Fruit fly (Drosophila melanogaster) whole organism, embryonic: ENCODE results near the gene CG13377.

Experiments
- Atf3 ChIP-seq: fragments of 200-800 bp; sonication (Bioruptor generic); optimal IDR thresholded peaks from 3 replicates; lab custom pipeline; 2016; ENCODE audit warnings: missing biosample characterization, missing genetic modification characterization
- CG10654 ChIP-seq: fragments of 200-800 bp; sonication (Bioruptor generic); optimal IDR thresholded peaks from 2 replicates; lab custom pipeline; 2016; ENCODE audit warnings: missing biosample characterization, missing genetic modification characterization
- CG11247 ChIP-seq: fragments of 200-800 bp; sonication (Bioruptor generic); IDR thresholded peaks from 2 replicates; pipeline ENCODE4 v1.3.6; 2022; ENCODE audit warnings: missing biosample characterization, missing genetic modification characterization
- CG11695 ChIP-seq: fragments of 200-800 bp; sonication (Bioruptor generic); IDR thresholded peaks from 3 replicates; pipeline ENCODE4 v1.3.6; 2022; ENCODE audit warnings: missing biosample characterization, missing genetic modification characterization
- CG12236 ChIP-seq: fragments of 200-800 bp; sonication (Bioruptor generic); optimal IDR thresholded peaks from 2 replicates; lab custom pipeline; 2016; ENCODE audit warnings: missing biosample characterization, missing genetic modification characterization
- CG12299 ChIP-seq: fragments of 200-800 bp; sonication (Bioruptor generic); optimal IDR thresholded peaks from 2 replicates; lab custom pipeline; 2018; ENCODE audit warnings: missing biosample characterization, mild to moderate bottlenecking, missing genetic modification characterization
- CG14441 ChIP-seq: fragments of 200-800 bp; sonication (Bioruptor generic); IDR thresholded peaks from 2 replicates; pipeline ENCODE4 v1.3.6; 2022; ENCODE audit warnings: missing biosample characterization, missing genetic modification characterization
- CG15479 ChIP-seq: fragments of 200-800 bp; sonication (Bioruptor generic); optimal IDR thresholded peaks from 3 replicates; lab custom pipeline; 2019; ENCODE audit warnings: missing biosample characterization, mild to moderate bottlenecking, missing genetic modification characterization, moderate library complexity
- CG16863 ChIP-seq: fragments of 200-800 bp; sonication (Bioruptor generic); optimal IDR thresholded peaks from 3 replicates; lab custom pipeline; 2016; ENCODE audit warnings: missing biosample characterization, missing genetic modification characterization
- CG1792 ChIP-seq: fragments of 200-800 bp; sonication (Bioruptor generic); optimal IDR thresholded peaks from 2 replicates; lab custom pipeline; 2016; ENCODE audit warnings: missing biosample characterization, missing genetic modification characterization
- CG18011 ChIP-seq: fragments of 200-800 bp; sonication (Bioruptor generic); optimal IDR thresholded peaks from 2 replicates; lab custom pipeline; 2017; ENCODE audit warnings: missing biosample characterization, missing genetic modification characterization, mild to moderate bottlenecking, moderate library complexity, missing genotype
- CG2120 ChIP-seq: fragments of 200-800 bp; sonication (Bioruptor generic); optimal IDR thresholded peaks from 3 replicates; lab custom pipeline; 2016; ENCODE audit warnings: missing biosample characterization, missing genetic modification characterization
- CG30020 ChIP-seq: fragments of 200-800 bp; optimal IDR thresholded peaks from 2 replicates; lab custom pipeline; 2019; ENCODE audit warnings: missing biosample characterization, mild to moderate bottlenecking, missing genetic modification characterization, moderate library complexity
- CG31388 ChIP-seq: fragments of 200-800 bp; sonication (Bioruptor generic); optimal IDR thresholded peaks from 2 replicates; lab custom pipeline; 2016; ENCODE audit warnings: missing biosample characterization, missing genetic modification characterization
- CG3163 ChIP-seq: fragments of 200-800 bp; sonication (Bioruptor generic); optimal IDR thresholded peaks from 3 replicates; lab custom pipeline; 2016; ENCODE audit warnings: missing biosample characterization, missing genetic modification characterization
- CG33557 ChIP-seq: fragments of 200-800 bp; sonication (Bioruptor generic); optimal IDR thresholded peaks from 2 replicates; lab custom pipeline; 2019; ENCODE audit warnings: missing biosample characterization, mild to moderate bottlenecking, missing genetic modification characterization, moderate library complexity
- CG8281 ChIP-seq: fragments of 200-800 bp; sonication (Bioruptor generic); optimal IDR thresholded peaks from 2 replicates; lab custom pipeline; 2018; ENCODE audit warnings: missing biosample characterization, mild to moderate bottlenecking, missing genetic modification characterization, moderate library complexity
- CG9727 ChIP-seq: fragments of 200-800 bp; sonication (Bioruptor generic); optimal IDR thresholded peaks from 3 replicates; lab custom pipeline; 2017; ENCODE audit warnings: missing biosample characterization, mild to moderate bottlenecking, missing genetic modification characterization
- Camta ChIP-seq: fragments of 200-800 bp; sonication (Bioruptor generic); optimal IDR thresholded peaks from 2 replicates; lab custom pipeline; 2016; ENCODE audit warnings: missing biosample characterization, missing genetic modification characterization
- D19A ChIP-seq: fragments of 200-800 bp; optimal IDR thresholded peaks from 3 replicates; lab custom pipeline; 2019; ENCODE audit warnings: missing biosample characterization, mild to moderate bottlenecking, missing genetic modification characterization, moderate library complexity
- Dad ChIP-seq: fragments of 200-800 bp; sonication (Bioruptor generic); optimal IDR thresholded peaks from 3 replicates; lab custom pipeline; 2016; ENCODE audit warnings: missing biosample characterization, missing genetic modification characterization
- Dll ChIP-seq: fragments of 200-800 bp; sonication (Bioruptor generic); IDR thresholded peaks from 4 replicates; pipeline ENCODE4 v1.3.6; 2022; ENCODE audit warnings: missing biosample characterization, missing genetic modification characterization; ENCODE audit not compliant: partially characterized antibody
- Doc2 ChIP-seq: fragments of 200-800 bp; sonication (Bioruptor generic); IDR thresholded peaks from 2 replicates; pipeline ENCODE4 v1.3.6; 2022; ENCODE audit warnings: missing biosample characterization, missing genetic modification characterization
- E2f1 ChIP-seq: fragments of 200-800 bp; sonication (Bioruptor generic); IDR thresholded peaks from 2 replicates; pipeline ENCODE4 v1.3.6; 2022; ENCODE audit warnings: missing biosample characterization, missing genetic modification characterization
- ERR ChIP-seq: fragments of 200-800 bp; sonication (Bioruptor generic); optimal IDR thresholded peaks from 2 replicates; lab custom pipeline; 2016; ENCODE audit warnings: missing biosample characterization, missing genetic modification characterization
- H2.0 ChIP-seq: fragments of 200-800 bp; sonication (Bioruptor generic); IDR thresholded peaks from 2 replicates; pipeline ENCODE4 v1.3.6; 2022; ENCODE audit warnings: missing biosample characterization, missing genetic modification characterization
- HLH4C ChIP-seq: fragments of 200-800 bp; sonication (Bioruptor generic); IDR thresholded peaks from 3 replicates; pipeline ENCODE4 v1.3.6; 2022; ENCODE audit warnings: missing biosample characterization, missing genetic modification characterization; ENCODE audit not compliant: partially characterized antibody
- Hr39 ChIP-seq: fragments of >200 bp; optimal IDR thresholded peaks from 2 replicates; lab custom pipeline; 2017
- Hsf ChIP-seq: fragments of 200-800 bp; sonication (Bioruptor generic); optimal IDR thresholded peaks from 3 replicates; lab custom pipeline; 2016; ENCODE audit warnings: missing biosample characterization, missing genetic modification characterization
- Kr ChIP-seq: fragments of 200-800 bp; sonication (Bioruptor generic); optimal IDR thresholded peaks from 2 replicates; lab custom pipeline; 2017; ENCODE audit warnings: missing biosample characterization, mild to moderate bottlenecking, missing genetic modification characterization
- Oli ChIP-seq: fragments of 200-800 bp; sonication (Bioruptor generic); optimal IDR thresholded peaks from 2 replicates; lab custom pipeline; 2018; ENCODE audit warnings: missing biosample characterization, mild to moderate bottlenecking, missing genetic modification characterization, moderate library complexity
- Ssrp ChIP-seq: fragments of 200-800 bp; sonication (Bioruptor generic); optimal IDR thresholded peaks from 2 replicates; lab custom pipeline; 2018; ENCODE audit warnings: missing biosample characterization, mild to moderate bottlenecking, missing genetic modification characterization, moderate library complexity
- TFAM ChIP-seq: fragments of 200-800 bp; sonication (Bioruptor generic); optimal IDR thresholded peaks from 2 replicates; lab custom pipeline; 2017; ENCODE audit warnings: missing biosample characterization, missing genetic modification characterization, inconsistent platforms
- Vsx1 ChIP-seq: fragments of 200-800 bp; sonication (Bioruptor generic); optimal IDR thresholded peaks from 2 replicates; lab custom pipeline; 2017; ENCODE audit warnings: missing biosample characterization, mild to moderate bottlenecking, missing genetic modification characterization, missing genetic modification reagents
- bab2 ChIP-seq: fragments of 200-800 bp; sonication (Bioruptor generic); optimal IDR thresholded peaks from 2 replicates; lab custom pipeline; 2016; ENCODE audit warnings: missing biosample characterization, missing genetic modification characterization
- br ChIP-seq: fragments of >200 bp; optimal IDR thresholded peaks from 2 replicates; lab custom pipeline; 2017
- cg ChIP-seq: fragments of 200-800 bp; sonication (Bioruptor generic); optimal IDR thresholded peaks from 3 replicates; lab custom pipeline; 2019; ENCODE audit warnings: missing biosample characterization, mild to moderate bottlenecking, missing genetic modification characterization, moderate library complexity
- crc ChIP-seq: fragments of 200-800 bp; sonication (Bioruptor generic); optimal IDR thresholded peaks from 2 replicates; lab custom pipeline; 2016; ENCODE audit warnings: missing biosample characterization, missing genetic modification characterization
- ftz-f1 ChIP-seq: fragments of 200-800 bp; sonication (Bioruptor generic); optimal IDR thresholded peaks from 2 replicates; lab custom pipeline; 2016; ENCODE audit warnings: missing biosample characterization, missing genetic modification characterization
- gsb-n ChIP-seq: fragments of 200-800 bp; sonication (Bioruptor generic); optimal IDR thresholded peaks from 3 replicates; lab custom pipeline; 2018; ENCODE audit warnings: missing biosample characterization, mild to moderate bottlenecking, missing genetic modification characterization
- klu ChIP-seq: fragments of 200-800 bp; sonication (Bioruptor generic); IDR thresholded peaks from 2 replicates; pipeline ENCODE4 v1.3.6; 2022; ENCODE audit warnings: missing biosample characterization, missing genetic modification characterization
- lilli ChIP-seq: fragments of 200-800 bp; sonication (Bioruptor generic); optimal IDR thresholded peaks from 3 replicates; lab custom pipeline; 2016; ENCODE audit warnings: missing biosample characterization, missing genetic modification characterization
- nau ChIP-seq: fragments of 200-800 bp; sonication (Bioruptor generic); optimal IDR thresholded peaks from 3 replicates; lab custom pipeline; 2017; ENCODE audit warnings: missing biosample characterization, mild to moderate bottlenecking, missing genetic modification characterization, missing genetic modification reagents
- p53 ChIP-seq: fragments of 200-800 bp; sonication (Bioruptor generic); optimal IDR thresholded peaks from 2 replicates; lab custom pipeline; 2016; ENCODE audit warnings: missing biosample characterization, missing genetic modification characterization
- phol ChIP-seq: fragments of 200-800 bp; sonication (Bioruptor generic); optimal IDR thresholded peaks from 3 replicates; lab custom pipeline; 2018; ENCODE audit warnings: missing biosample characterization, mild to moderate bottlenecking, missing genetic modification characterization, moderate library complexity
- pita ChIP-seq: fragments of 200-800 bp; sonication (Bioruptor generic); optimal IDR thresholded peaks from 2 replicates; lab custom pipeline; 2017; ENCODE audit warnings: missing biosample characterization, mild to moderate bottlenecking, missing genetic modification characterization
- pum ChIP-seq: fragments of 200-800 bp; sonication (Bioruptor generic); optimal IDR thresholded peaks from 2 replicates; lab custom pipeline; 2016; ENCODE audit warnings: missing biosample characterization, missing genetic modification characterization
- slbo ChIP-seq: fragments of 200-800 bp; sonication (Bioruptor generic); IDR thresholded peaks from 2 replicates; pipeline ENCODE4 v1.3.6; 2022; ENCODE audit warnings: missing biosample characterization, missing genetic modification characterization
- slou ChIP-seq: fragments of 200-800 bp; sonication (Bioruptor generic); optimal IDR thresholded peaks from 3 replicates; lab custom pipeline; 2016; ENCODE audit warnings: missing biosample characterization, missing genetic modification characterization
- sob ChIP-seq: fragments of 200-800 bp; sonication (Bioruptor generic); IDR thresholded peaks from 2 replicates; pipeline ENCODE4 v1.3.6; 2022; ENCODE audit warnings: missing biosample characterization, missing genetic modification characterization
- sr ChIP-seq: fragments of 200-800 bp; sonication (Bioruptor generic); IDR thresholded peaks from 3 replicates; pipeline ENCODE4 v1.3.6; 2022; ENCODE audit warnings: missing biosample characterization, missing genetic modification characterization
- tin ChIP-seq: fragments of 200-800 bp; sonication (Bioruptor generic); optimal IDR thresholded peaks from 3 replicates; lab custom pipeline; 2016; ENCODE audit warnings: missing biosample characterization, missing genetic modification characterization
- zfh1 ChIP-seq: fragments of 200-800 bp; sonication (Bioruptor generic); IDR thresholded peaks from 3 replicates; pipeline ENCODE4 v1.3.6; 2022; ENCODE audit warnings: missing biosample characterization, missing genetic modification characterization

The CG13377 gene

dm6 chrX:279097-279727, 15.4 kb upstream of the CG13377 start, which contains the start of the genes CG3777 and ewg (continued):
- TF ChIP-seq H2.0, result no peak
- no peak for TF ChIP-seq Ssrp
- no peak for TF ChIP-seq TFAM (GFP tag; lab: Kevin White, UChicago)
- no peak for TF ChIP-seq CG11695 (GFP tag; lab: Robert Waterston, UW)
- no peak for TF ChIP-seq Camta (GFP tag; lab: Kevin White, UChicago)
- no peak for TF ChIP-seq Hr39 (lab: Kevin White, UChicago)
- TF ChIP-seq klu (GFP tag; lab: Robert Waterston, UW), result no peak
- TF ChIP-seq Atf3 (GFP tag; lab: Kevin White, UChicago), result no peak
- TF ChIP-seq slbo (GFP tag; lab: Robert Waterston, UW), result no peak
- no peak for TF ChIP-seq CG33557 (GFP tag; lab: Kevin White, UChicago)
- no peak for TF ChIP-seq CG1792 (GFP tag; lab: Kevin White, UChicago)
- TF ChIP-seq gsb-n (tag; lab: Kevin White, UChicago), result peak; percentile 0
- TF ChIP-seq HLH4C, result peak; percentile 94
- no peak for TF ChIP-seq Vsx1 (GFP tag; lab: Kevin White, UChicago)
- no peak for TF ChIP-seq pum
- TF ChIP-seq D19A (tag; lab: Kevin White, UChicago), result peak; percentile 13
- TF ChIP-seq slou (GFP tag; lab: Kevin White, UChicago), result no peak
- no peak for TF ChIP-seq CG16863 (GFP tag; lab: Kevin White, UChicago)
- no peak for TF ChIP-seq CG10654
- TF ChIP-seq sr (GFP tag; lab: Robert Waterston, UW), result no peak
- no peak for TF ChIP-seq pita (GFP tag; lab: Kevin White, UChicago)
- no peak for TF ChIP-seq Hsf (GFP tag; lab: Kevin White, UChicago)
- TF ChIP-seq lilli, result no peak
- no peak for TF ChIP-seq Oli
- no peak for TF ChIP-seq E2f1
- no peak for TF ChIP-seq crc (GFP tag; lab: Kevin White, UChicago)
- no peak for TF ChIP-seq CG8281
- TF ChIP-seq CG12236, result no peak
- TF ChIP-seq nau (GFP tag; lab: Kevin White, UChicago), result no peak
- no peak for TF ChIP-seq sob (GFP tag; lab: Robert Waterston, UW)
- no peak for TF ChIP-seq bab2 (GFP tag; lab: Kevin White, UChicago)
- no peak for TF ChIP-seq zfh1
- TF ChIP-seq p53 (GFP tag; lab: Kevin White, UChicago), result peak; percentile 26
- no peak for TF ChIP-seq br (lab: Kevin White, UChicago)
- peak; percentile 23 for TF ChIP-seq CG12299 (tag; lab: Kevin White, UChicago)
- TF ChIP-seq ftz-f1, result no peak
- peak; percentile 94 for TF ChIP-seq Dll
- TF ChIP-seq CG11247 (GFP tag; lab: Robert Waterston, UW), result no peak
- peak; percentile 87 for TF ChIP-seq cg (GFP tag; lab: Kevin White, UChicago)
- TF ChIP-seq Doc2 (GFP tag; lab: Robert Waterston, UW), result no peak
- TF ChIP-seq CG31388 (GFP tag; lab: Kevin White, UChicago), result no peak
- no peak for TF ChIP-seq CG14441
- no peak for TF ChIP-seq ERR (GFP tag; lab: Kevin White, UChicago)
- peak; percentile 65 for TF ChIP-seq CG15479
- TF ChIP-seq CG3163 (GFP tag; lab: Kevin White, UChicago), result peak; percentile 16
- TF ChIP-seq tin, result no peak
- TF ChIP-seq Kr (GFP tag; lab: Kevin White, UChicago), result no peak
- no peak for TF ChIP-seq CG9727 (GFP tag; lab: Kevin White, UChicago)
- no peak for TF ChIP-seq CG18011 (GFP tag; lab: Kevin White, UChicago)
- peak; percentile 28 for TF ChIP-seq CG2120 (GFP tag; lab: Kevin White, UChicago)
- TF ChIP-seq phol (tag; lab: Kevin White, UChicago), result peak; percentile 30
- TF ChIP-seq CG30020 (tag; lab: Kevin White, UChicago), result peak; percentile 49
- no peak for TF ChIP-seq Dad
